Worm (Caenorhabditis elegans): ENCODE results near the gene F41B4.3.

DNA sequence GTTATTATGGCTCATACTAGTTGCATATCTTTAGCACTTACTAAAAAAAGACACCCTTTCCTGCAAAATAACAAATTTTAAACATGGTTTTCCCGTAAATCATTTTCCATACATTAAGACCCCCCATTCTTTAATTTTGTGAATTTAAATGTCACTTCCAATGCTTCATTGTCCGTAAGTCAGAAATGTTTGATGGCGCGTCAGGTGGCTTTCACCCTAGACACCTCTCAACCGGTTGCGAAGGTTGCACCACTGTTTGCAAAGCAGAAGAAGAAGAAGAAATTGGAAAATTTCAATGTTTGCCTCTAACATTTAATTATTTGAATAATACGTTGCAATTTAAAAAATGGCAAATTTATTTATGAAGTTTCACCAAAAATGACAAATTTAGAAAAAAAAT, 34.4 kb downstream of the F41B4.3 start:
- no peak for TF ChIP-seq aly-1 (tag; optimal IDR thresholded peaks at IDR 0.05)
- TF ChIP-seq B0310.2 (tag; optimal IDR thresholded peaks at IDR 0.05) = no peak
